Fruit fly (Drosophila melanogaster) whole organism, embryonic: ENCODE results near the gene Klp10A.

Experiments used
- CG12155 ChIP-seq: fragments of 200-800 bp; sonication (Bioruptor generic); optimal IDR thresholded peaks from 3 replicates; lab custom pipeline; 2016; ENCODE audit warnings: missing biosample characterization, missing genetic modification characterization
- CG31224 ChIP-seq: fragments of 200-800 bp; sonication (Bioruptor generic); IDR thresholded peaks from 2 replicates; pipeline ENCODE4 v1.3.6; 2022; ENCODE audit warnings: missing biosample characterization, missing genetic modification characterization
- CG5245 ChIP-seq: fragments of 200-800 bp; sonication (Bioruptor generic); optimal IDR thresholded peaks from 3 replicates; lab custom pipeline; 2016; ENCODE audit warnings: missing biosample characterization, missing genetic modification characterization
- Hr39 ChIP-seq: fragments of >200 bp; optimal IDR thresholded peaks from 2 replicates; lab custom pipeline; 2017
- Lhr ChIP-seq: fragments of 200-800 bp; sonication (Bioruptor generic); optimal IDR thresholded peaks from 3 replicates; lab custom pipeline; 2017; ENCODE audit warnings: mild to moderate bottlenecking, missing biosample characterization, missing genetic modification reagents, missing genetic modification characterization
- ftz-f1 ChIP-seq: fragments of 200-800 bp; sonication (Bioruptor generic); optimal IDR thresholded peaks from 2 replicates; lab custom pipeline; 2016; ENCODE audit warnings: missing biosample characterization, missing genetic modification characterization
- zen2 ChIP-seq: fragments of 200-800 bp; sonication (Bioruptor generic); IDR thresholded peaks from 3 replicates; pipeline ENCODE4 v1.3.6; 2022; ENCODE audit warnings: missing biosample characterization, missing genetic modification characterization; ENCODE audit not compliant: partially characterized antibody

dm6 chrX:11132312-11132711, 4.6 kb downstream of the Klp10A start, which contains the start of gene CG44385:
- TF ChIP-seq ftz-f1 (no peak), zen2 (no peak), CG12155 (GFP tag; lab: Kevin White, UChicago) (no peak), CG5245 (GFP tag; lab: Kevin White, UChicago) (no peak), Lhr (GFP tag; lab: Kevin White, UChicago) (no peak), CG31224 (GFP tag; lab: Robert Waterston, UW) (no peak), Hr39 (lab: Kevin White, UChicago) (no peak)
